Worm (Caenorhabditis elegans) whole organism, young adult: ENCODE measurements around the gene clc-4.

Experiments used
- C06A6.2 ChIP-seq: fragments of 200-800 bp; sonication (Bioruptor generic); conservative IDR thresholded peaks from 2 replicates; pipeline ENCODE4 v1.3.6; 2022; ENCODE audit warnings: missing genetic modification characterization, missing compliant biosample characterization
- Y95B8A.8 ChIP-seq: fragments of 200-800 bp; sonication (Bioruptor generic); IDR thresholded peaks from 2 replicates; pipeline ENCODE4 v1.3.6; 2022; ENCODE audit warnings: missing genetic modification reagents, missing genetic modification characterization, missing compliant biosample characterization
- madf-6 ChIP-seq: fragments of 200-800 bp; sonication (Bioruptor generic); IDR thresholded peaks from 2 replicates; pipeline ENCODE4 v1.3.6; 2022; ENCODE audit warnings: missing genetic modification reagents, missing genetic modification characterization, missing compliant biosample characterization

clc-4 gene

ce11 chrX:10734026-10734425 lies 49.7 kb downstream of the clc-4 start, which contains the start of gene egl-36:
Gene egl-36, plus strand, starts transcription at chrX:10734326.
- TF ChIP-seq Y95B8A.8 (GFP tag; lab: Robert Waterston, UW) (no peak), C06A6.2 (GFP tag; lab: Robert Waterston, UW) (no peak), madf-6 (no peak)
